Worm (Caenorhabditis elegans) whole organism, L4 larva: ENCODE data around the gene sphk-1.

Experiments
- D1046.2 ChIP-seq: fragments of 200-800 bp; sonication (Bioruptor generic); IDR thresholded peaks from 2 replicates; pipeline ENCODE4 v1.3.6; 2022; ENCODE audit warnings: missing genetic modification characterization, missing compliant biosample characterization
- F49E8.2 ChIP-seq: sonication (generic microtip); optimal IDR thresholded peaks from 2 replicates; lab custom pipeline; 2016; ENCODE audit warnings: missing compliant biosample characterization, mild to moderate bottlenecking, missing genetic modification characterization, borderline replicate concordance
- R02D3.7 ChIP-seq: fragments of 150-350 bp; sonication (generic microtip); optimal IDR thresholded peaks from 3 replicates; lab custom pipeline; 2014; ENCODE audit warnings: missing biosample characterization, missing genetic modification characterization
- T20F7.1 ChIP-seq: fragments of 200-800 bp; sonication (Bioruptor generic); optimal IDR thresholded peaks from 2 replicates; lab custom pipeline; 2018; ENCODE audit warnings: mild to moderate bottlenecking, missing genetic modification characterization, missing compliant biosample characterization
- Y105C5A.15 ChIP-seq: fragments of 200-800 bp; sonication (Bioruptor generic); IDR thresholded peaks from 2 replicates; pipeline ENCODE4 v1.3.6; 2022; ENCODE audit warnings: missing genetic modification characterization, missing compliant biosample characterization
- Y48G9A.11 ChIP-seq: fragments of 200-800 bp; sonication (Bioruptor generic); IDR thresholded peaks from 2 replicates; pipeline ENCODE4 v1.3.6; 2022; ENCODE audit warnings: missing genetic modification reagents, missing genetic modification characterization, missing compliant biosample characterization
- ceh-32 ChIP-seq: sonication (generic microtip); optimal IDR thresholded peaks from 2 replicates; lab custom pipeline; 2016; ENCODE audit warnings: mild to moderate bottlenecking, missing genetic modification characterization, missing compliant biosample characterization; ENCODE audit not compliant: poor library complexity
- ceh-62 ChIP-seq: sonication (generic microtip); optimal IDR thresholded peaks from 2 replicates; lab custom pipeline; 2017; ENCODE audit warnings: missing biosample characterization, missing genetic modification characterization
- ces-1 ChIP-seq: fragments of 150-350 bp; sonication (generic microtip); optimal IDR thresholded peaks from 4 replicates; lab custom pipeline; 2014; ENCODE audit warnings: missing biosample characterization, missing genetic modification reagents, missing genetic modification characterization
- cey-2 ChIP-seq: sonication (generic microtip); optimal IDR thresholded peaks from 3 replicates; lab custom pipeline; 2017; ENCODE audit warnings: missing genetic modification characterization, mild to moderate bottlenecking, missing compliant biosample characterization, antibody characterized with exemption, borderline replicate concordance; ENCODE audit not compliant: insufficient read depth
- ctbp-1 ChIP-seq: fragments of 200-800 bp; sonication (Bioruptor generic); IDR thresholded peaks from 2 replicates; pipeline ENCODE4 v1.3.6; 2022; ENCODE audit warnings: missing genetic modification reagents, missing genetic modification characterization, missing compliant biosample characterization
- daf-12 ChIP-seq: fragments of 150-350 bp; optimal IDR thresholded peaks from 2 replicates; lab custom pipeline; 2014; ENCODE audit warnings: missing biosample characterization, missing genetic modification reagents, missing genetic modification characterization
- daf-19 ChIP-seq: fragments of 200-800 bp; sonication (Bioruptor generic); conservative IDR thresholded peaks from 2 replicates; pipeline ENCODE4 v1.3.6; 2022; ENCODE audit warnings: missing genetic modification characterization, missing compliant biosample characterization
- dmd-8 ChIP-seq: fragments of 200-800 bp; sonication (Bioruptor generic); IDR thresholded peaks from 2 replicates; pipeline ENCODE4 v1.3.6; 2022; ENCODE audit warnings: missing genetic modification characterization, missing compliant biosample characterization
- dmd-9 ChIP-seq: fragments of 200-800 bp; sonication (Bioruptor generic); IDR thresholded peaks from 2 replicates; pipeline ENCODE4 v1.3.6; 2022; ENCODE audit warnings: missing genetic modification reagents, missing genetic modification characterization, missing compliant biosample characterization
- dve-1 ChIP-seq: sonication (generic microtip); optimal IDR thresholded peaks from 2 replicates; lab custom pipeline; 2017; ENCODE audit warnings: antibody characterized with exemption, mild to moderate bottlenecking, missing genetic modification characterization, missing compliant biosample characterization; ENCODE audit not compliant: insufficient read depth
- egl-43 ChIP-seq: fragments of 200-800 bp; sonication (Bioruptor generic); IDR thresholded peaks from 2 replicates; pipeline ENCODE4 v1.3.6; 2022; ENCODE audit warnings: missing genetic modification reagents, missing genetic modification characterization, missing compliant biosample characterization
- gei-8 ChIP-seq: fragments of 200-800 bp; sonication (Bioruptor generic); optimal IDR thresholded peaks from 2 replicates; lab custom pipeline; 2018; ENCODE audit warnings: mild to moderate bottlenecking, missing genetic modification characterization, missing compliant biosample characterization
- hlh-30 ChIP-seq: sonication (generic microtip); optimal IDR thresholded peaks from 2 replicates; lab custom pipeline; 2017; ENCODE audit warnings: antibody characterized with exemption, mild to moderate bottlenecking, missing genetic modification characterization, missing compliant biosample characterization; ENCODE audit not compliant: insufficient read depth
- hmg-1.1 ChIP-seq: fragments of 200-800 bp; sonication (Bioruptor generic); IDR thresholded peaks from 2 replicates; pipeline ENCODE4 v1.3.6; 2022; ENCODE audit warnings: missing genetic modification reagents, missing genetic modification characterization, missing compliant biosample characterization
- lim-7 ChIP-seq: fragments of 200-800 bp; sonication (Bioruptor generic); IDR thresholded peaks from 2 replicates; pipeline ENCODE4 v1.3.6; 2022; ENCODE audit warnings: missing genetic modification characterization, missing compliant biosample characterization
- lin-1 ChIP-seq: fragments of 200-800 bp; sonication (Bioruptor generic); IDR thresholded peaks from 2 replicates; pipeline ENCODE4 v1.3.6; 2022; ENCODE audit warnings: missing genetic modification reagents, missing genetic modification characterization, missing compliant biosample characterization
- lin-15B ChIP-seq: fragments of 150-350 bp; sonication (generic microtip); optimal IDR thresholded peaks from 3 replicates; lab custom pipeline; 2014; ENCODE audit warnings: missing biosample characterization, missing genetic modification characterization
- lin-29 ChIP-seq: fragments of 200-800 bp; sonication (Bioruptor generic); IDR thresholded peaks from 2 replicates; pipeline ENCODE4 v1.3.6; 2022; ENCODE audit warnings: missing genetic modification reagents, missing genetic modification characterization, missing compliant biosample characterization
- lsy-2 ChIP-seq, 2 experiments: fragments of 150-350 bp in 1 of 2; sonication (generic microtip) in 1 of 2; optimal IDR thresholded peaks; 2 replicates each; lab custom pipeline; 2014 to 2017; ENCODE audit warnings: missing biosample characterization in 2 of 2, missing genetic modification characterization in 2 of 2
- mdl-1 ChIP-seq, 2 experiments: fragments of 150-350 bp in 1 of 2; sonication (generic microtip) in 1 of 2; optimal IDR thresholded peaks; 2 replicates each; lab custom pipeline; 2014 to 2017; ENCODE audit warnings: missing biosample characterization in 2 of 2, missing genetic modification characterization in 2 of 2
- mdt-29 ChIP-seq: fragments of 200-800 bp; sonication (Bioruptor generic); IDR thresholded peaks from 2 replicates; pipeline ENCODE4 v1.3.6; 2022; ENCODE audit warnings: missing genetic modification reagents, missing genetic modification characterization, missing compliant biosample characterization
- mes-2 ChIP-seq: sonication (generic microtip); optimal IDR thresholded peaks from 2 replicates; lab custom pipeline; 2016; ENCODE audit warnings: missing genotype, mild to moderate bottlenecking, missing genetic modification characterization, missing compliant biosample characterization; ENCODE audit not compliant: poor library complexity, severe bottlenecking
- nhr-10 ChIP-seq: fragments of 150-350 bp; optimal IDR thresholded peaks from 2 replicates; lab custom pipeline; 2014; ENCODE audit warnings: missing biosample characterization, missing genetic modification characterization
- nhr-102 ChIP-seq: sonication (generic microtip); optimal IDR thresholded peaks from 2 replicates; lab custom pipeline; 2016; ENCODE audit warnings: mild to moderate bottlenecking, missing genetic modification characterization, moderate library complexity, missing compliant biosample characterization
- nhr-111 ChIP-seq: fragments of 200-800 bp; sonication (Bioruptor generic); optimal IDR thresholded peaks from 2 replicates; lab custom pipeline; 2018; ENCODE audit warnings: mild to moderate bottlenecking, missing genetic modification characterization, missing compliant biosample characterization
- nhr-25 ChIP-seq: sonication (generic microtip); optimal IDR thresholded peaks from 2 replicates; lab custom pipeline; 2017; ENCODE audit warnings: missing genetic modification characterization, mild to moderate bottlenecking, missing compliant biosample characterization, antibody characterized with exemption, moderate library complexity, borderline replicate concordance; ENCODE audit not compliant: insufficient read depth
- nhr-28 ChIP-seq: fragments of 150-350 bp; optimal IDR thresholded peaks from 2 replicates; lab custom pipeline; 2014; ENCODE audit warnings: missing biosample characterization, missing genetic modification characterization
- nhr-6 ChIP-seq: fragments of 150-350 bp; optimal IDR thresholded peaks from 2 replicates; lab custom pipeline; 2014; ENCODE audit warnings: missing biosample characterization, missing genetic modification characterization
- pha-4 ChIP-seq, 2 experiments: fragments of 150-350 bp in 1 of 2; fragments of 200-800 bp in 1 of 2; sonication (Bioruptor generic) in 1 of 2; IDR thresholded peaks in 1 of 2; optimal IDR thresholded peaks in 1 of 2; 2 replicates each; pipeline versions ENCODE4 v1.3.6 to Lab custom; 2014 to 2022; ENCODE audit warnings: missing genetic modification characterization in 2 of 2, missing genetic modification reagents in 2 of 2, missing biosample characterization in 1 of 2, missing compliant biosample characterization in 1 of 2
- php-3 ChIP-seq: fragments of 200-800 bp; sonication (Bioruptor generic); IDR thresholded peaks from 2 replicates; pipeline ENCODE4 v1.3.6; 2022; ENCODE audit warnings: missing genetic modification reagents, missing genetic modification characterization, missing compliant biosample characterization
- rbr-2 ChIP-seq: sonication (generic microtip); optimal IDR thresholded peaks from 2 replicates; lab custom pipeline; 2016; ENCODE audit warnings: missing genotype, missing genetic modification characterization, missing compliant biosample characterization
- saeg-2 ChIP-seq: fragments of 200-800 bp; sonication (Bioruptor generic); IDR thresholded peaks from 2 replicates; pipeline ENCODE4 v1.3.6; 2022; ENCODE audit warnings: missing genetic modification reagents, missing genetic modification characterization, missing compliant biosample characterization
- snpc-1.2 ChIP-seq: fragments of 200-800 bp; sonication (Bioruptor generic); IDR thresholded peaks from 2 replicates; pipeline ENCODE4 v1.3.6; 2022; ENCODE audit warnings: missing genetic modification reagents, missing genetic modification characterization, missing compliant biosample characterization
- snpc-4 ChIP-seq: fragments of 150-350 bp; optimal IDR thresholded peaks from 2 replicates; lab custom pipeline; 2014; ENCODE audit warnings: missing biosample characterization, missing genetic modification characterization
- spr-3 ChIP-seq: fragments of 200-800 bp; sonication (Bioruptor generic); optimal IDR thresholded peaks from 2 replicates; lab custom pipeline; 2018; ENCODE audit warnings: mild to moderate bottlenecking, missing genetic modification characterization, missing compliant biosample characterization
- tra-1 ChIP-seq: fragments of 200-800 bp; sonication (Bioruptor generic); IDR thresholded peaks from 2 replicates; pipeline ENCODE4 v1.3.6; 2022; ENCODE audit warnings: missing genetic modification reagents, missing genetic modification characterization, missing compliant biosample characterization
- vab-7 ChIP-seq: fragments of 200-800 bp; sonication (Bioruptor generic); IDR thresholded peaks from 2 replicates; pipeline ENCODE4 v1.3.6; 2022; ENCODE audit warnings: missing genetic modification reagents, missing genetic modification characterization, missing compliant biosample characterization
- zag-1 ChIP-seq: fragments of 150-350 bp; optimal IDR thresholded peaks from 2 replicates; lab custom pipeline; 2014; ENCODE audit warnings: missing biosample characterization, missing genetic modification characterization
- zfp-3 ChIP-seq: fragments of 200-800 bp; sonication (Bioruptor generic); conservative IDR thresholded peaks from 2 replicates; pipeline ENCODE4 v1.3.6; 2022; ENCODE audit warnings: missing genetic modification reagents, missing genetic modification characterization, missing compliant biosample characterization
- zip-2 ChIP-seq: fragments of 150-350 bp; optimal IDR thresholded peaks from 2 replicates; lab custom pipeline; 2014; ENCODE audit warnings: missing biosample characterization, missing genetic modification characterization
- ztf-7 ChIP-seq: fragments of 150-350 bp; optimal IDR thresholded peaks from 2 replicates; lab custom pipeline; 2014; ENCODE audit warnings: missing biosample characterization, missing genetic modification characterization

Gene sphk-1

ce11 chrII:8747246-8747938 is 45.9 kb upstream of the sphk-1 start (continued):
- no peak for TF ChIP-seq zag-1 (tag; lab: Kevin White, UChicago)
- no peak for TF ChIP-seq cey-2 (tag; lab: Kevin White, UChicago)
- TF ChIP-seq hmg-1.1 (GFP tag; lab: Robert Waterston, UW), result peak; percentile 41
- TF ChIP-seq lsy-2 (tag; optimal IDR thresholded peaks at IDR 0.05; lab: Kevin White, UChicago), result peak; percentile 47 to 51
- TF ChIP-seq ces-1 (GFP tag; lab: Kevin White, UChicago), result no peak
- peak; percentile 68 for TF ChIP-seq T20F7.1 (GFP tag; lab: Kevin White, UChicago)
- TF ChIP-seq saeg-2 (GFP tag; lab: Robert Waterston, UW), result no peak
- TF ChIP-seq mdl-1 (tag; optimal IDR thresholded peaks at IDR 0.05; lab: Kevin White, UChicago), result peak in 1 of 2 experiments; percentile 6
- TF ChIP-seq snpc-4 (tag; lab: Kevin White, UChicago), result no peak
- peak; percentile 48; the same call in 1 of the 2 replicates for TF ChIP-seq mdt-29 (GFP tag; lab: Robert Waterston, UW)
- TF ChIP-seq R02D3.7 (tag; lab: Kevin White, UChicago), result no peak
- TF ChIP-seq dmd-8, result no peak
- peak; percentile 9 for TF ChIP-seq hlh-30 (tag; lab: Kevin White, UChicago)
- no peak for TF ChIP-seq lin-15B (tag; lab: Kevin White, UChicago)
- TF ChIP-seq spr-3 (GFP tag; lab: Kevin White, UChicago), result no peak
- 0 out of 2 replicates have a peak, but pooled peaks have one; percentile 34 for TF ChIP-seq Y105C5A.15 (GFP tag; lab: Robert Waterston, UW)
- peak; percentile 71 for TF ChIP-seq nhr-102
- peak; percentile 67 for TF ChIP-seq nhr-25
- no peak; the same call in none of the 2 replicates for TF ChIP-seq ctbp-1 (GFP tag; lab: Robert Waterston, UW)
- TF ChIP-seq lin-29, result 0 out of 2 replicates have a peak, but pooled peaks have one; percentile 20
- peak; percentile 57 for TF ChIP-seq mes-2 (tag; lab: Kevin White, UChicago)
- peak; percentile 40; the same call in 1 of the 2 replicates for TF ChIP-seq lin-1 (GFP tag; lab: Robert Waterston, UW)
- TF ChIP-seq nhr-10 (tag; lab: Kevin White, UChicago), result peak; percentile 65
- TF ChIP-seq zfp-3 (GFP tag; lab: Robert Waterston, UW), result peak; percentile 96
- TF ChIP-seq ztf-7, result no peak
- no peak for TF ChIP-seq daf-12 (tag; lab: Kevin White, UChicago)
- TF ChIP-seq tra-1 (GFP tag; lab: Robert Waterston, UW), result peak; percentile 77; the same call in 1 of the 2 replicates
- TF ChIP-seq snpc-1.2 (GFP tag; lab: Robert Waterston, UW), result peak; percentile 58; the same call in 1 of the 2 replicates
- no peak for TF ChIP-seq daf-19 (GFP tag; lab: Robert Waterston, UW)
- TF ChIP-seq ceh-32 (tag; lab: Kevin White, UChicago), result no peak
- TF ChIP-seq vab-7 (GFP tag; lab: Robert Waterston, UW), result no peak
- no peak; the same call in none of the 2 replicates for TF ChIP-seq php-3 (GFP tag; lab: Robert Waterston, UW)
- 0 out of 2 replicates have a peak, but pooled peaks have one; percentile 25 for TF ChIP-seq egl-43 (GFP tag; lab: Robert Waterston, UW)
- TF ChIP-seq D1046.2 (GFP tag; lab: Robert Waterston, UW), result peak; percentile 75
- TF ChIP-seq rbr-2 (tag; lab: Kevin White, UChicago), result peak; percentile 14
- peak; percentile 15 for TF ChIP-seq nhr-28 (tag; lab: Kevin White, UChicago)
- TF ChIP-seq nhr-111, result peak; percentile 41
- no peak; the same call in 1 of the 2 replicates for TF ChIP-seq dmd-9
- TF ChIP-seq dve-1, result peak; percentile 75
- TF ChIP-seq Y48G9A.11 (GFP tag; lab: Robert Waterston, UW), result no peak
- no peak for TF ChIP-seq F49E8.2 (tag; lab: Kevin White, UChicago)
- TF ChIP-seq nhr-6 (tag; lab: Kevin White, UChicago), result peak; percentile 30
- no peak for TF ChIP-seq ceh-62 (tag; lab: Kevin White, UChicago)
- peak; percentile 22 for TF ChIP-seq gei-8 (GFP tag; lab: Kevin White, UChicago)
- peak; percentile 60; the same call in 1 of the 2 replicates for TF ChIP-seq lim-7 (GFP tag; lab: Robert Waterston, UW)
- TF ChIP-seq zip-2 (tag; lab: Kevin White, UChicago), result no peak
- TF ChIP-seq pha-4 (GFP tag; IDR thresholded peaks at IDR 0.05; lab: Robert Waterston, UW), result no peak; the same call in 1 of the 2 replicates
- no peak for TF ChIP-seq pha-4 (tag; optimal IDR thresholded peaks at IDR 0.05; lab: Kevin White, UChicago)
